Worm (Caenorhabditis elegans) whole organism, early embryonic: Measurements from ENCODE around the gene R10H10.3.

Experiments
- B0310.2 ChIP-seq: sonication (generic microtip); optimal IDR thresholded peaks from 2 replicates; lab custom pipeline; 2016; ENCODE audit warnings: mild to moderate bottlenecking, missing genetic modification characterization, missing compliant biosample characterization
- F13C5.2 ChIP-seq: sonication (generic microtip); optimal IDR thresholded peaks from 2 replicates; lab custom pipeline; 2017; ENCODE audit warnings: mild to moderate bottlenecking, missing genetic modification characterization, inconsistent platforms, missing compliant biosample characterization
- aly-1 ChIP-seq: sonication (generic microtip); optimal IDR thresholded peaks from 2 replicates; lab custom pipeline; 2016; ENCODE audit warnings: missing genetic modification characterization, missing compliant biosample characterization
- ama-1 ChIP-seq: fragments of 150-350 bp; optimal IDR thresholded peaks from 2 replicates; lab custom pipeline; 2014
- ceh-13 ChIP-seq: fragments of 200-800 bp; sonication (Bioruptor generic); optimal IDR thresholded peaks from 2 replicates; lab custom pipeline; 2018; ENCODE audit warnings: mild to moderate bottlenecking, missing genetic modification characterization, missing compliant biosample characterization
- ceh-36 ChIP-seq: sonication (generic microtip); optimal IDR thresholded peaks from 2 replicates; lab custom pipeline; 2016; ENCODE audit warnings: missing genetic modification characterization, inconsistent platforms, missing compliant biosample characterization
- ets-7 ChIP-seq: sonication (generic microtip); optimal IDR thresholded peaks from 2 replicates; lab custom pipeline; 2016; ENCODE audit warnings: missing genotype, missing genetic modification characterization, missing compliant biosample characterization
- flt-1 ChIP-seq: fragments of 200-800 bp; sonication (Bioruptor generic); IDR thresholded peaks from 2 replicates; pipeline ENCODE4 v1.3.6; 2022; ENCODE audit warnings: missing genetic modification characterization, missing compliant biosample characterization
- hmbx-1 ChIP-seq: sonication (generic microtip); optimal IDR thresholded peaks from 2 replicates; lab custom pipeline; 2016; ENCODE audit warnings: mild to moderate bottlenecking, missing genetic modification characterization, missing compliant biosample characterization
- hmg-4 ChIP-seq: fragments of 200-800 bp; sonication (Bioruptor generic); optimal IDR thresholded peaks from 2 replicates; lab custom pipeline; 2018; ENCODE audit warnings: mild to moderate bottlenecking, missing genetic modification characterization, missing compliant biosample characterization
- hnd-1 ChIP-seq: sonication (generic microtip); optimal IDR thresholded peaks from 2 replicates; lab custom pipeline; 2016; ENCODE audit warnings: missing genetic modification characterization, missing compliant biosample characterization
- pes-1 ChIP-seq: fragments of 200-800 bp; sonication (Bioruptor generic); IDR thresholded peaks from 2 replicates; pipeline ENCODE4 v1.3.6; 2022; ENCODE audit warnings: missing genetic modification reagents, missing genetic modification characterization, missing compliant biosample characterization
- scrt-1 ChIP-seq: fragments of 200-800 bp; sonication (Bioruptor generic); IDR thresholded peaks from 2 replicates; pipeline ENCODE4 v1.3.6; 2022; ENCODE audit warnings: missing genetic modification characterization, missing compliant biosample characterization
- sea-1 ChIP-seq: fragments of 200-800 bp; sonication (Bioruptor generic); conservative IDR thresholded peaks from 2 replicates; pipeline ENCODE4 v1.3.6; 2022; ENCODE audit warnings: missing genetic modification characterization, missing compliant biosample characterization
- tbx-11 ChIP-seq: fragments of 200-800 bp; sonication (Bioruptor generic); IDR thresholded peaks from 2 replicates; pipeline ENCODE4 v1.3.6; 2022; ENCODE audit warnings: missing genetic modification characterization, missing compliant biosample characterization
- tbx-37 ChIP-seq: fragments of 200-800 bp; sonication (Bioruptor generic); conservative IDR thresholded peaks from 2 replicates; pipeline ENCODE4 v1.3.6; 2022; ENCODE audit warnings: missing genetic modification reagents, missing genetic modification characterization, missing compliant biosample characterization
- tra-4 ChIP-seq: sonication (generic microtip); optimal IDR thresholded peaks from 2 replicates; lab custom pipeline; 2017; ENCODE audit warnings: missing genetic modification characterization, missing compliant biosample characterization

The R10H10.3 gene

DNA sequence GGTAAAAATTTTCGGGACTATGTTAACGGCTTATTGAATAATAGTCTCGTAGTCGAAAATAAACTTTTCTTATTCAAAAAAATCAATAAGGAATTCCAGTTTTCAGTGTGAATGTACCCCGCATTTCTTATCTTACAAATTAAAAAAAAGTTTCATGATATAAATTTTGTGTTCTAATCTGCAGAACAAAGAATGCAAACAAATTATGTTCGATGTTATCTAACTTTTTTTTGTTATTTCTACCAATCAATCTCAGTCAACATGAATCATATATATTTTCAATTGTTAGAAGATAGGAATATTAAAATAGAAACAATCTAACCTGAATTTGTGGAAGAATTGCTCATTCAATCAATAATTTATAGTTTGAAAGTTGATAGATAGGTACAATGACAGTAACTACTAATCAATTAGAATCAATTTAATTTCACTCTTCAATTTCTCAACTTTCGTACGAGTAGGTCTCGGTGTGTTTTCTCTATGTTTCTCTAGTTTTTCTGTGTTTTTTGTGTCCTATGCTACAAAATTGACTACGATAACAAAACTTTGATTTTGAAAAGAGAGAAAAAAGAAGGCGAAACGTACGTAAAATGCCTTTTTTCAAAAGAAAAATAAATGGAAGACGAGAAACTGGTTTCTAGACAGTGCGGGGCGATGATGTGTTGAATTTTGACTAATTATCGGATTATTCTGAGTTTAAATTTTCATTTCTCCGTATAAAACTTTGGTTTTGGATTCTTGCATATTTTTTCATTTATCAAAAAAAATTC, 38.2 kb upstream of the R10H10.3 start, which contains the start of the genes unc-43 and Y43C5B.3:
Gene unc-43, minus strand, starts transcription at position 347 of the 770 bp plus-strand sequence.
Gene Y43C5B.3, plus strand, starts transcription at position 720 of the 770 bp plus-strand sequence.
- TF ChIP-seq tra-4 (tag; lab: Kevin White, UChicago) (no peak), pes-1 (GFP tag; lab: Robert Waterston, UW) (no peak), ceh-36 (tag; lab: Kevin White, UChicago) (no peak), ama-1 (no peak), tbx-11 (GFP tag; lab: Robert Waterston, UW) (no peak), flt-1 (no peak), sea-1 (GFP tag; lab: Robert Waterston, UW) (no peak), ceh-13 (no peak), hmbx-1 (tag; lab: Kevin White, UChicago) (no peak), scrt-1 (GFP tag; lab: Robert Waterston, UW) (no peak)

DNA sequence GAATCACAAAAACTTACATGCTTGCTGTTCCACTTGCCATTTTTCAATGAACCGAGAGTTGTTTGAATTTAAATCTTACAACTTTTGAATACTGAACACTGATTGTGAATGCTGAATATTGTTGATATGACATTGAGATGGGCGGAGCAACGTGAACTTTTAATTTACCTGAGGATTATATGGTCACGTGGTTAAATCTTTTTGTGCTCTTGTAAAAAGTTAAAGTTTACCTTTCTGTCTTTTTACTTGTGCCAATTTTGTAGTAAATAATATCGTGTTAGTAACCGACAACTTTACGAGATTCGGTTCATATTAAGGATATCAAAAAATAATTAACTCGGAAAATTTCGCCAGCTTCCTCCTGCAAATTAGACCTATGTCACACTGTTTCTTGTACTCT, 36.1 kb upstream of the R10H10.3 start, which contains the start of gene Y43C5B.2:
Gene Y43C5B.2, minus strand, starts transcription at position 101 of the 400 bp plus-strand sequence.
- no peak for TF ChIP-seq sea-1 (GFP tag; lab: Robert Waterston, UW)
- no peak for TF ChIP-seq ets-7 (tag; lab: Kevin White, UChicago)
- no peak for TF ChIP-seq tra-4 (tag; lab: Kevin White, UChicago)
- no peak for TF ChIP-seq flt-1
- TF ChIP-seq hmg-4 (GFP tag; lab: Kevin White, UChicago) = no peak
- no peak for TF ChIP-seq tbx-11 (GFP tag; lab: Robert Waterston, UW)
- no peak for TF ChIP-seq aly-1 (tag; lab: Kevin White, UChicago)
- no peak for TF ChIP-seq hnd-1 (tag; lab: Kevin White, UChicago)
- TF ChIP-seq hmbx-1 (tag; lab: Kevin White, UChicago) = no peak
- TF ChIP-seq ama-1 = no peak
- TF ChIP-seq tbx-37 (GFP tag; lab: Robert Waterston, UW) = no peak
- no peak for TF ChIP-seq scrt-1 (GFP tag; lab: Robert Waterston, UW)
- no peak for TF ChIP-seq F13C5.2 (tag; lab: Kevin White, UChicago)
- no peak for TF ChIP-seq ceh-36 (tag; lab: Kevin White, UChicago)
- TF ChIP-seq ceh-13 = no peak
- no peak for TF ChIP-seq pes-1 (GFP tag; lab: Robert Waterston, UW)
- TF ChIP-seq B0310.2 = no peak

DNA sequence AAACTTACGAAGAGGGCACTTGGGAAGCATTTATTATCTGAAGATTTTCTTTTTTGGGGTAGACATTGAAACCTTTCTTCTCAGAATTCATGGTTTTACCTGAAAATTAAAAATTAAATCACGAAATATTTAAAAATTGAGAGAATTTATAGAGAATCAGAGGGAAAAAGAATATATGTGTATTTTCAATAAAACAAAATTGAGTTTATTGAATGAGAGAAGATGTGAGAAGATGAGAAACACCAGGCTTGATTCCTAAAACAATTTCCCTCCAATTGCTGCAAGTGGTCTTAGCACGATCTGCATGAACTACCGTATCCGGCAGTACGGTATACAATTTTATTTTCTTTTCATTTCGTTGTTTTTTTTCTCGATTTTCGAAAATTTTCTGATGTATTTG, 31.2 kb upstream of the R10H10.3 start, which contains the start of gene R11A8.1:
Gene R11A8.1, minus strand, starts transcription at position 101 of the 400 bp plus-strand sequence.
- no peak for TF ChIP-seq pes-1 (GFP tag; lab: Robert Waterston, UW)
- no peak for TF ChIP-seq hmbx-1 (tag; lab: Kevin White, UChicago)
- TF ChIP-seq B0310.2 = no peak
- no peak for TF ChIP-seq tra-4 (tag; lab: Kevin White, UChicago)
- no peak for TF ChIP-seq hnd-1 (tag; lab: Kevin White, UChicago)
- no peak for TF ChIP-seq tbx-37 (GFP tag; lab: Robert Waterston, UW)
- no peak for TF ChIP-seq hmg-4 (GFP tag; lab: Kevin White, UChicago)
- no peak for TF ChIP-seq aly-1 (tag; lab: Kevin White, UChicago)
- TF ChIP-seq scrt-1 (GFP tag; lab: Robert Waterston, UW) = no peak
- TF ChIP-seq ceh-13 = no peak
- TF ChIP-seq tbx-11 (GFP tag; lab: Robert Waterston, UW) = no peak
- no peak for TF ChIP-seq F13C5.2 (tag; lab: Kevin White, UChicago)

DNA sequence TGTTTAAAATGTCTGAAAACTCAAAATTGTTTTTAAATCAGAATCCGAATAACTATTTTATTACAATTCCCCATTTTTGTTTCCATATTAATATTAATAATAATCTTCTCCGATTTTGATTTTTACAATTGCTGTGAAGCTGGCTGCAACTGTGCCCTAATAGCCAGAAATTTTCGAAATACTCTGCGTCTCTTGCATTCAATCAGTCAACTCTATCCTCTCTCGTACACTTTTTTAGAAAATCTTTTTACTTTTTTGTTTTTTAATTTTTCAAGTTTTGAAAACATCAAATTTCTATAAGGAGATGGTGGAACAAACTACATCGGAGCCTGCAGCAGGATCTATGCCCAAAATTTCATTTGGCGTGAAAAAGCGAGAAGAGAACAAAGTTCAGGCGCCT, 30.5 kb upstream of the R10H10.3 start, which contains the start of gene gkow-1:
Gene gkow-1, plus strand, starts transcription at position 301 of the 400 bp plus-strand sequence.
- TF ChIP-seq hnd-1 (tag; lab: Kevin White, UChicago) = no peak
- TF ChIP-seq ceh-13 = no peak
- TF ChIP-seq tra-4 (tag; lab: Kevin White, UChicago) = no peak
- no peak for TF ChIP-seq hmbx-1 (tag; lab: Kevin White, UChicago)
- TF ChIP-seq aly-1 (tag; lab: Kevin White, UChicago) = no peak
- TF ChIP-seq B0310.2 = no peak
- TF ChIP-seq tbx-37 (GFP tag; lab: Robert Waterston, UW) = no peak
- TF ChIP-seq ama-1 = no peak
- no peak for TF ChIP-seq scrt-1 (GFP tag; lab: Robert Waterston, UW)
- TF ChIP-seq ets-7 (tag; lab: Kevin White, UChicago) = no peak
- no peak for TF ChIP-seq flt-1
- no peak for TF ChIP-seq F13C5.2 (tag; lab: Kevin White, UChicago)
- no peak for TF ChIP-seq sea-1 (GFP tag; lab: Robert Waterston, UW)
- TF ChIP-seq hmg-4 (GFP tag; lab: Kevin White, UChicago) = no peak
- TF ChIP-seq tbx-11 (GFP tag; lab: Robert Waterston, UW) = no peak
- no peak for TF ChIP-seq pes-1 (GFP tag; lab: Robert Waterston, UW)
- no peak for TF ChIP-seq ceh-36 (tag; lab: Kevin White, UChicago)

DNA sequence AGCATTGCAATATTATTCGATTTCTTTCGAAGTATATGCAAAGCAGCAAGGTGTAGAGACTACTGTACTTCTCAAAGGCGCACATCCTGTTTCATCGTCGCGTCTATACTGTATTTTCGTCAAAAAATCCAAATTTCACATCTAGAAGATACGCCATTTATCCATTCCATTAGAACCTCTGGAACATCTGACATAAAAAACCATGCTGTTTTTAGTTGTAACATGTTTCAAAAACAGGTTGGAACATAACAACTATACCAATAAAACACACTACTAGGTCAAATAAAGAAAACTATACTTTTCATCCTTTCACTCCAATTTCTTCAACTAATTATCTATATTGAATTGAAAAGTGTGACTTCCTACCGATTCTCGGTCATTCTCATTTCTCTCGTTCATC, 28.0 kb upstream of the R10H10.3 start, which contains the start of gene ugt-59:
Gene ugt-59, plus strand, starts transcription at position 301 of the 400 bp plus-strand sequence.
- TF ChIP-seq hnd-1 (tag; lab: Kevin White, UChicago) = no peak
- no peak for TF ChIP-seq aly-1 (tag; lab: Kevin White, UChicago)
- no peak for TF ChIP-seq ceh-36 (tag; lab: Kevin White, UChicago)
- no peak for TF ChIP-seq tbx-37 (GFP tag; lab: Robert Waterston, UW)
- no peak for TF ChIP-seq sea-1 (GFP tag; lab: Robert Waterston, UW)
- TF ChIP-seq scrt-1 (GFP tag; lab: Robert Waterston, UW) = no peak
- TF ChIP-seq pes-1 (GFP tag; lab: Robert Waterston, UW) = no peak
- TF ChIP-seq F13C5.2 (tag; lab: Kevin White, UChicago) = no peak
- no peak for TF ChIP-seq tra-4 (tag; lab: Kevin White, UChicago)
- no peak for TF ChIP-seq ets-7 (tag; lab: Kevin White, UChicago)
- no peak for TF ChIP-seq hmbx-1 (tag; lab: Kevin White, UChicago)
- TF ChIP-seq tbx-11 (GFP tag; lab: Robert Waterston, UW) = no peak
- TF ChIP-seq hmg-4 (GFP tag; lab: Kevin White, UChicago) = no peak
- no peak for TF ChIP-seq ceh-13
- no peak for TF ChIP-seq flt-1
- TF ChIP-seq ama-1 = no peak
- TF ChIP-seq B0310.2 = no peak

DNA sequence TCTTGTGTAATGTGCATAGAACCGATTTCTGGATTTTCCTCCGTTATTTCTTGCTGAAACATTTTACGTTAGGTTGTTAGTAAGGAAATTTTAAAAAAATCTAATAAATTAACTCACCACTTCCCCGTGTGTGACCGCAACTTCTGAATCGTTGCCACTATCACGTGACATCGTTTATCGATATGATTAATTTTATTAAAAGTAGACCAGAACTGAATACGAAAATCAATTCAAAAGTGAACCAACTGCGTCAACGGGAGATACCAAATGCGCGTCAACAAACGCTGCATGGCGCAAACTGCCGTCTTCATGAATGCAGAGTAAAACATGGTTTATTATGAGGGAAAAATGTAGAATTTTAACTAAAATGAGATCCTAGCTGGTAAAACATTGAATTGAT, 22.3 kb upstream of the R10H10.3 start, which contains the start of gene sir-2.1:
Gene sir-2.1, minus strand, starts transcription at position 212 of the 400 bp plus-strand sequence.
- no peak for TF ChIP-seq tbx-11 (GFP tag; lab: Robert Waterston, UW)
- no peak for TF ChIP-seq ceh-36 (tag; lab: Kevin White, UChicago)
- TF ChIP-seq ets-7 (tag; lab: Kevin White, UChicago) = no peak
- no peak for TF ChIP-seq pes-1 (GFP tag; lab: Robert Waterston, UW)
- TF ChIP-seq hmbx-1 (tag; lab: Kevin White, UChicago) = no peak
- no peak for TF ChIP-seq F13C5.2 (tag; lab: Kevin White, UChicago)
- TF ChIP-seq hnd-1 (tag; lab: Kevin White, UChicago) = no peak
- TF ChIP-seq B0310.2 = no peak
- TF ChIP-seq tra-4 (tag; lab: Kevin White, UChicago) = no peak
- no peak for TF ChIP-seq ama-1
- no peak for TF ChIP-seq hmg-4 (GFP tag; lab: Kevin White, UChicago)
- TF ChIP-seq ceh-13 = no peak
- TF ChIP-seq aly-1 (tag; lab: Kevin White, UChicago) = no peak
- TF ChIP-seq flt-1 = no peak
- no peak for TF ChIP-seq tbx-37 (GFP tag; lab: Robert Waterston, UW)
